Worm (Caenorhabditis elegans) whole organism, mixed stage, embryonic: ENCODE results near the gene nhr-237.

Experiments
- hlh-1 ChIP-seq: fragments of 150-350 bp; optimal IDR thresholded peaks from 2 replicates; lab custom pipeline; 2014; ENCODE audit warnings: missing biosample characterization, missing genetic modification reagents, missing genetic modification characterization
- lsy-2 ChIP-seq: fragments of 150-350 bp; optimal IDR thresholded peaks from 2 replicates; lab custom pipeline; 2014; ENCODE audit warnings: missing biosample characterization, missing genetic modification characterization
- mab-5 ChIP-seq: fragments of 150-350 bp; optimal IDR thresholded peaks from 2 replicates; lab custom pipeline; 2014; ENCODE audit warnings: missing biosample characterization, missing genetic modification characterization
- mep-1 ChIP-seq: fragments of 150-350 bp; optimal IDR thresholded peaks from 2 replicates; lab custom pipeline; 2017; ENCODE audit warnings: missing biosample characterization, missing genetic modification reagents, missing genetic modification characterization, inconsistent platforms
- unc-62 ChIP-seq: fragments of 150-350 bp; optimal IDR thresholded peaks from 2 replicates; lab custom pipeline; 2014; ENCODE audit warnings: missing biosample characterization, missing genetic modification reagents, missing genetic modification characterization
- ztf-11 ChIP-seq: fragments of 150-350 bp; optimal IDR thresholded peaks from 2 replicates; lab custom pipeline; 2014; ENCODE audit warnings: missing biosample characterization, missing genetic modification characterization

- TF ChIP-seq unc-62 (GFP tag; lab: Kevin White, UChicago) (no peak), ztf-11 (no peak), mab-5 (tag; lab: Kevin White, UChicago) (no peak), mep-1 (tag; lab: Kevin White, UChicago) (no peak), hlh-1 (no peak), lsy-2 (no peak)
These were observed 32.7 kb downstream of the nhr-237 start, which contains the start of gene F16B4.4 for ce11 chrV:1593799-1594420.
